Fruit fly (Drosophila melanogaster): Measurements from ENCODE around the gene Ir68a.

The Ir68a gene

DNA sequence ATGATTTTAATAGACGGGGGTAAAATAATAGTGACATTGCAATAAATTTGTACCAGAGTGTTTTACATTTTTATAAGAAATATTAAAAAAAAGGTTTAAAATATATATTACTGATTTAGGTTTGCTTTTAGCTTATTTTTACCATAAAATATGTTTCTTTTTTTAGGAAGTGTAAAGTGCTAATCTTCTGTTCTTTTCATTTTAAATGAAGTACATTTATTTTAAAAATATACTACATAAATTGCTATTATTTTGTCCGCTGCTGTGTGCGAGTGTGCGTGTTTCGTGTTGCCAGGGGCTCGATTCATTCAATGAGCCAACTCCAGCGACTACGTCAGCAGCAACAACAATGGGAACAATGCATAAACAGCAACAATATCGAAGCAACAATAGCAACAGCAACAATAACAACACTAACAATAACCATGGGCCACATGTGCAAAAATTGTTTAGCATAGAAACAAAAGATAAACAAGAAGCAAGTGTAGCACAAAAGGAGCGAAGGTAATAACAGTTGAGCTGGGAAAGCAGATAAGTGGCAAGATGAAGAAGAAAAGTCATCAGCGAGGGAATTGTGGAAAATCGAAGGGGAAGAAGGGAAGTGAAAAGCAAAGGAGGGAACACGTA is 25.6 kb upstream of the Ir68a start (continued):
- TF ChIP-seq C15 (GFP tag; IDR thresholded peaks at IDR 0.05) (peak; percentile 34; the same call in 1 of the 3 replicates), Nf-YA (GFP tag; IDR thresholded peaks at IDR 0.05) (peak; percentile 84), NFAT (GFP tag; IDR thresholded peaks at IDR 0.05) (no peak), pum (GFP tag; optimal IDR thresholded peaks at IDR 0.05) (no peak), maf-S (GFP tag; optimal IDR thresholded peaks at IDR 0.05) (no peak), CG1233 (GFP tag; optimal IDR thresholded peaks at IDR 0.05) (peak; percentile 81), CG6813 (GFP tag; optimal IDR thresholded peaks at IDR 0.05) (peak; percentile 80), CG13123 (GFP tag; optimal IDR thresholded peaks at IDR 0.05) (peak; percentile 57), CG1603 (tag; optimal IDR thresholded peaks at IDR 0.05) (peak; percentile 5), CG2202 (tag; optimal IDR thresholded peaks at IDR 0.05) (peak; percentile 77), fd64A (GFP tag; optimal IDR thresholded peaks at IDR 0.05) (no peak), tgo (GFP tag; IDR thresholded peaks at IDR 0.05) (peak; percentile 88), zf30C (GFP tag; optimal IDR thresholded peaks at IDR 0.05) (no peak), CG7271 (tag; optimal IDR thresholded peaks at IDR 0.05) (peak; percentile 52), CG8388 (GFP tag; optimal IDR thresholded peaks at IDR 0.05) (peak; percentile 88), lbe (GFP tag; optimal IDR thresholded peaks at IDR 0.05) (peak; percentile 10), CG1792 (GFP tag; optimal IDR thresholded peaks at IDR 0.05) (no peak), CG14860 (GFP tag; IDR thresholded peaks at IDR 0.05; ENCODE audit: partially characterized antibody) (no peak), Mrtf (GFP tag; IDR thresholded peaks at IDR 0.05) (peak; percentile 73; the same call in 1 of the 3 replicates), CG16779 (GFP tag; IDR thresholded peaks at IDR 0.05) (no peak), CG4854 (GFP tag; optimal IDR thresholded peaks at IDR 0.05) (peak; percentile 15), sna (GFP tag; IDR thresholded peaks at IDR 0.05; ENCODE audit: partially characterized antibody) (no peak), Sry-β (GFP tag; optimal IDR thresholded peaks at IDR 0.05) (no peak), chm (GFP tag; IDR thresholded peaks at IDR 0.05) (peak; percentile 53; the same call in 1 of the 2 replicates), Jarid2 (GFP tag; optimal IDR thresholded peaks at IDR 0.05) (peak; percentile 34), Oaz (GFP tag; IDR thresholded peaks at IDR 0.05) (peak; percentile 62), gcm2 (GFP tag; optimal IDR thresholded peaks at IDR 0.05) (no peak), CG9876 (GFP tag; optimal IDR thresholded peaks at IDR 0.05) (no peak), CG4730 (GFP tag; IDR thresholded peaks at IDR 0.05) (peak; percentile 83), CG15696 (tag; optimal IDR thresholded peaks at IDR 0.05) (peak; percentile 91), CG7357 (GFP tag; IDR thresholded peaks at IDR 0.05) (peak; percentile 67), dan (GFP tag; IDR thresholded peaks at IDR 0.05) (peak; percentile 44; the same call in 1 of the 2 replicates), ttk (GFP tag; IDR thresholded peaks at IDR 0.05) (peak; percentile 93), eyg (GFP tag; optimal IDR thresholded peaks at IDR 0.05) (no peak), CG4424 (GFP tag; optimal IDR thresholded peaks at IDR 0.05) (peak; percentile 76), HLHmδ (GFP tag; optimal IDR thresholded peaks at IDR 0.05) (no peak), MBD-R2 (GFP tag; IDR thresholded peaks at IDR 0.05) (peak; percentile 10; the same call in 1 of the 2 replicates), CG17359 (tag; optimal IDR thresholded peaks at IDR 0.05) (peak; percentile 84), nom (GFP tag; optimal IDR thresholded peaks at IDR 0.05) (peak; percentile 92), mam (GFP tag; optimal IDR thresholded peaks at IDR 0.05) (no peak), peb (GFP tag; IDR thresholded peaks at IDR 0.05) (peak; percentile 69; the same call in 1 of the 2 replicates), corto (GFP tag; optimal IDR thresholded peaks at IDR 0.05) (peak; percentile 16), ind (GFP tag; optimal IDR thresholded peaks at IDR 0.05) (peak; percentile 64), BEAF-32 (GFP tag; optimal IDR thresholded peaks at IDR 0.05) (no peak), grn (GFP tag; optimal IDR thresholded peaks at IDR 0.05) (no peak), CG1024 (GFP tag; IDR thresholded peaks at IDR 0.05) (peak; percentile 69), ATbp (GFP tag; optimal IDR thresholded peaks at IDR 0.05) (peak; percentile 72), Hey (tag; optimal IDR thresholded peaks at IDR 0.05) (no peak), CG1602 (GFP tag; optimal IDR thresholded peaks at IDR 0.05) (peak; percentile 71), Atf6 (GFP tag; IDR thresholded peaks at IDR 0.05) (peak; percentile 86)

All from whole organism, embryonic.